Worm (Caenorhabditis elegans) whole organism, young adult: Measurements from ENCODE around the gene B0336.13.

ENCODE experiments used
- F37B4.10 ChIP-seq: fragments of 200-800 bp; sonication (Bioruptor generic); IDR thresholded peaks from 2 replicates; pipeline ENCODE4 v1.3.6; 2022; ENCODE audit warnings: missing genetic modification characterization, missing compliant biosample characterization
- F49E8.2 ChIP-seq: sonication (generic microtip); optimal IDR thresholded peaks from 3 replicates; lab custom pipeline; 2017; ENCODE audit warnings: missing genetic modification characterization, mild to moderate bottlenecking, missing compliant biosample characterization, antibody characterized with exemption, moderate library complexity; ENCODE audit not compliant: insufficient read depth
- T26A5.8 ChIP-seq: sonication (generic microtip); optimal IDR thresholded peaks from 2 replicates; lab custom pipeline; 2016; ENCODE audit warnings: missing genetic modification characterization, missing compliant biosample characterization
- gei-17 ChIP-seq: fragments of 200-800 bp; sonication (Bioruptor generic); optimal IDR thresholded peaks from 2 replicates; lab custom pipeline; 2018; ENCODE audit warnings: mild to moderate bottlenecking, missing genetic modification characterization, missing compliant biosample characterization
- somi-1 ChIP-seq: fragments of 200-800 bp; sonication (Bioruptor generic); optimal IDR thresholded peaks from 2 replicates; lab custom pipeline; 2018; ENCODE audit warnings: mild to moderate bottlenecking, missing genetic modification characterization, missing compliant biosample characterization

DNA sequence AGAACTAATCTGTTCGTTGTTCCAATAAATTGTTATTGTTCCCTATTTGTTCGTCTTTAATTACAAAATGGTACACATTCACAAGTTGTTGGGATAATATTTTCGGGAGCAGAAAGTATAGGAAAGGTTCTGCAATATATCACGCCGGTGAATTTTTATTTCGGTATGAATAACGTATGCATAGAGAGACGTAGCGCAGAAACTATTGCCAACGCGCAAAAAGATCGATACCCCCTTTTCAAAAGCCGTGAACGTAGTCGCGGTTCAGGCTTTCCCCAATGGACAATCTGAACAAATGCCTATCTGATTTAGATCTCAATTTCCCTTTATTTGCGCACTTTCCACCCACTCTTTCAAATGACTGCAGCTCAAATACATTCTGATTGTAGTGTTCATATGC, 13.7 kb upstream of the B0336.13 start, which contains the start of gene pst-2:
- TF ChIP-seq F37B4.10 (GFP tag; lab: Robert Waterston, UW) (no peak), somi-1 (no peak), T26A5.8 (tag; lab: Kevin White, UChicago) (no peak), gei-17 (GFP tag; lab: Kevin White, UChicago) (no peak), F49E8.2 (tag; lab: Kevin White, UChicago) (peak; percentile 90)
